Worm (Caenorhabditis elegans) whole organism, late embryonic: ENCODE measurements around the gene slfl-5.

Experiments used
- K02D7.2 ChIP-seq: sonication (generic microtip); optimal IDR thresholded peaks from 2 replicates; lab custom pipeline; 2017; ENCODE audit warnings: mild to moderate bottlenecking, missing genetic modification characterization, missing compliant biosample characterization
- T23F11.4 ChIP-seq: fragments of 200-800 bp; sonication (Bioruptor generic); optimal IDR thresholded peaks from 2 replicates; lab custom pipeline; 2018; ENCODE audit warnings: mild to moderate bottlenecking, missing genetic modification characterization, missing compliant biosample characterization
- ahr-1 ChIP-seq: sonication (generic microtip); optimal IDR thresholded peaks from 2 replicates; lab custom pipeline; 2016; ENCODE audit warnings: missing genetic modification characterization, missing compliant biosample characterization
- ama-1 ChIP-seq: fragments of 150-350 bp; optimal IDR thresholded peaks from 2 replicates; lab custom pipeline; 2014
- ceh-14 ChIP-seq: sonication (generic microtip); optimal IDR thresholded peaks from 2 replicates; lab custom pipeline; 2016; ENCODE audit warnings: missing genotype, missing genetic modification characterization, missing compliant biosample characterization
- ceh-2 ChIP-seq: sonication (generic microtip); optimal IDR thresholded peaks from 2 replicates; lab custom pipeline; 2016; ENCODE audit warnings: missing genotype, missing genetic modification characterization, missing compliant biosample characterization
- ceh-22 ChIP-seq: sonication (generic microtip); optimal IDR thresholded peaks from 2 replicates; lab custom pipeline; 2017; ENCODE audit warnings: missing biosample characterization, missing genetic modification characterization
- ceh-31 ChIP-seq: sonication (generic microtip); optimal IDR thresholded peaks from 2 replicates; lab custom pipeline; 2016; ENCODE audit warnings: missing genetic modification characterization, missing compliant biosample characterization
- ceh-45 ChIP-seq: fragments of 200-800 bp; sonication (Bioruptor generic); IDR thresholded peaks from 2 replicates; pipeline ENCODE4 v1.3.6; 2022; ENCODE audit warnings: missing genetic modification reagents, missing genetic modification characterization, missing compliant biosample characterization
- elt-2 ChIP-seq: sonication (generic microtip); optimal IDR thresholded peaks from 2 replicates; lab custom pipeline; 2016; ENCODE audit warnings: missing genetic modification reagents, missing genetic modification characterization, missing compliant biosample characterization
- elt-4 ChIP-seq: sonication (generic microtip); optimal IDR thresholded peaks from 2 replicates; lab custom pipeline; 2016; ENCODE audit warnings: missing genetic modification characterization, missing compliant biosample characterization
- gmeb-2 ChIP-seq: sonication (generic microtip); optimal IDR thresholded peaks from 2 replicates; lab custom pipeline; 2016; ENCODE audit warnings: missing genetic modification characterization, inconsistent platforms, missing compliant biosample characterization
- hlh-13 ChIP-seq: fragments of 200-800 bp; sonication (Bioruptor generic); optimal IDR thresholded peaks from 2 replicates; lab custom pipeline; 2018; ENCODE audit warnings: mild to moderate bottlenecking, missing genetic modification characterization, missing compliant biosample characterization
- hlh-6 ChIP-seq: sonication (generic microtip); optimal IDR thresholded peaks from 2 replicates; lab custom pipeline; 2016; ENCODE audit warnings: missing genotype, missing genetic modification characterization, missing compliant biosample characterization
- lim-6 ChIP-seq: sonication (generic microtip); optimal IDR thresholded peaks from 2 replicates; lab custom pipeline; 2016; ENCODE audit warnings: missing genetic modification characterization, missing compliant biosample characterization
- madf-2 ChIP-seq: sonication (generic microtip); optimal IDR thresholded peaks from 2 replicates; lab custom pipeline; 2017; ENCODE audit warnings: missing genetic modification characterization, missing compliant biosample characterization
- nfya-1 ChIP-seq: sonication (generic microtip); optimal IDR thresholded peaks from 2 replicates; lab custom pipeline; 2017; ENCODE audit warnings: missing genetic modification characterization, mild to moderate bottlenecking, missing compliant biosample characterization, antibody characterized with exemption, moderate library complexity
- nhr-11 ChIP-seq: fragments of 150-350 bp; optimal IDR thresholded peaks from 2 replicates; lab custom pipeline; 2014; ENCODE audit warnings: missing biosample characterization, missing genetic modification characterization
- odd-2 ChIP-seq: sonication (generic microtip); optimal IDR thresholded peaks from 2 replicates; lab custom pipeline; 2017; ENCODE audit warnings: antibody characterized with exemption, mild to moderate bottlenecking, missing genetic modification characterization, missing compliant biosample characterization
- pha-4 ChIP-seq: fragments of 150-350 bp; optimal IDR thresholded peaks from 2 replicates; lab custom pipeline; 2018; ENCODE audit warnings: missing biosample characterization, missing genetic modification reagents, missing genetic modification characterization
- pqm-1 ChIP-seq: sonication (generic microtip); optimal IDR thresholded peaks from 2 replicates; lab custom pipeline; 2016; ENCODE audit warnings: missing genetic modification characterization, missing compliant biosample characterization
- pros-1 ChIP-seq: fragments of 150-350 bp; optimal IDR thresholded peaks from 2 replicates; lab custom pipeline; 2014; ENCODE audit warnings: missing biosample characterization, missing genetic modification reagents, missing genetic modification characterization
- rnt-1 ChIP-seq: sonication (generic microtip); optimal IDR thresholded peaks from 2 replicates; lab custom pipeline; 2016; ENCODE audit warnings: missing genetic modification characterization, missing compliant biosample characterization
- sox-2 ChIP-seq: fragments of 200-800 bp; sonication (Bioruptor generic); IDR thresholded peaks from 2 replicates; pipeline ENCODE4 v1.3.6; 2022; ENCODE audit warnings: missing genetic modification reagents, missing genetic modification characterization, missing compliant biosample characterization
- ttx-3 ChIP-seq: sonication (generic microtip); optimal IDR thresholded peaks from 2 replicates; lab custom pipeline; 2016; ENCODE audit warnings: missing genetic modification reagents, missing genetic modification characterization, missing compliant biosample characterization
- unc-3 ChIP-seq, 2 experiments: fragments of 200-800 bp in 1 of 2; sonication (Bioruptor generic) in 1 of 2; sonication (generic microtip) in 1 of 2; conservative IDR thresholded peaks in 1 of 2; optimal IDR thresholded peaks in 1 of 2; 2 replicates each; pipeline versions ENCODE4 v1.3.6 to Lab custom; 2016 to 2022; ENCODE audit warnings: missing compliant biosample characterization in 2 of 2, missing genetic modification characterization in 2 of 2, missing genetic modification reagents in 1 of 2
- unc-55 ChIP-seq: sonication (generic microtip); optimal IDR thresholded peaks from 2 replicates; lab custom pipeline; 2017; ENCODE audit warnings: missing biosample characterization, missing genetic modification reagents, missing genetic modification characterization
- zip-5 ChIP-seq: sonication (generic microtip); optimal IDR thresholded peaks from 2 replicates; lab custom pipeline; 2016; ENCODE audit warnings: missing genetic modification characterization, missing compliant biosample characterization

Gene slfl-5

ce11 chrV:12198545-12198944 is 46.3 kb downstream of the slfl-5 start, which contains the start of gene lon-3:
Gene lon-3 (minus strand): TSS chrV:12198645.
- TF ChIP-seq rnt-1 (tag; lab: Kevin White, UChicago) (peak; percentile 4), nhr-11 (tag; lab: Kevin White, UChicago) (no peak)

- TF ChIP-seq pqm-1 (tag; lab: Kevin White, UChicago) (no peak), elt-4 (tag; lab: Kevin White, UChicago) (peak; percentile 39)
Observed at ce11 chrV:12197748-12198147, 47.1 kb downstream of the slfl-5 start.

- TF ChIP-seq elt-2 (tag; lab: Kevin White, UChicago) (no peak), ceh-2 (tag; lab: Kevin White, UChicago) (no peak), hlh-13 (no peak), T23F11.4 (GFP tag; lab: Kevin White, UChicago) (no peak), pros-1 (tag; lab: Kevin White, UChicago) (no peak), madf-2 (tag; lab: Kevin White, UChicago) (no peak), sox-2 (GFP tag; lab: Robert Waterston, UW) (no peak), zip-5 (tag; lab: Kevin White, UChicago) (no peak), lim-6 (no peak), hlh-6 (tag; lab: Kevin White, UChicago) (no peak), ceh-45 (no peak), unc-55 (no peak), ceh-31 (no peak), K02D7.2 (no peak), ceh-22 (tag; lab: Kevin White, UChicago) (no peak), ttx-3 (tag; lab: Kevin White, UChicago) (no peak), gmeb-2 (tag; lab: Kevin White, UChicago) (no peak)
Observed at ce11 chrV:12196659-12197058, 48.2 kb downstream of the slfl-5 start.

- TF ChIP-seq ahr-1 (tag; lab: Kevin White, UChicago), result no peak
Observed at ce11 chrV:12195845-12196244, 49.0 kb downstream of the slfl-5 start, which contains the start of gene ZK836.3. Gene ZK836.3 (minus strand): TSS chrV:12195945.

ce11 chrV:12194275-12194674 is 50.6 kb downstream of the slfl-5 start, which contains the start of gene ogdh-2:
Gene ogdh-2 (plus strand): TSS chrV:12194507.
- TF ChIP-seq pha-4 (tag; lab: Kevin White, UChicago) (no peak), odd-2 (no peak), nfya-1 (tag; lab: Kevin White, UChicago) (no peak)

ce11 chrV:12192129-12192528 is 52.7 kb downstream of the slfl-5 start, which contains the start of gene rnp-1:
Gene rnp-1 (plus strand): TSS chrV:12192273.
- no peak for TF ChIP-seq ceh-14 (tag; lab: Kevin White, UChicago)
- TF ChIP-seq ama-1 (lab: Kevin White, UChicago), result peak; percentile 11
- no peak for TF ChIP-seq unc-3 (GFP tag; conservative IDR thresholded peaks at IDR 0.05; lab: Robert Waterston, UW)
- TF ChIP-seq unc-3 (tag; optimal IDR thresholded peaks at IDR 0.05; lab: Kevin White, UChicago), result no peak
